Fruit fly (Drosophila melanogaster) whole organism, embryonic: ENCODE data around the gene mora.

Source experiments
- BEAF-32 ChIP-seq: fragments of 200-800 bp; sonication (Bioruptor generic); optimal IDR thresholded peaks from 3 replicates; lab custom pipeline; 2017; ENCODE audit warnings: missing biosample characterization, missing genetic modification characterization, mild to moderate bottlenecking, moderate library complexity, missing genetic modification reagents
- CG11456 ChIP-seq: fragments of 200-800 bp; sonication (Bioruptor generic); IDR thresholded peaks from 3 replicates; pipeline ENCODE4 v1.3.6; 2022; ENCODE audit warnings: missing biosample characterization, missing genetic modification characterization
- CG13287 ChIP-seq: fragments of 200-800 bp; sonication (Bioruptor generic); IDR thresholded peaks from 2 replicates; pipeline ENCODE4 v1.3.6; 2022; ENCODE audit warnings: missing biosample characterization, missing genetic modification characterization; ENCODE audit not compliant: partially characterized antibody
- CG13424 ChIP-seq: fragments of 200-800 bp; sonication (Bioruptor generic); optimal IDR thresholded peaks from 2 replicates; lab custom pipeline; 2019; ENCODE audit warnings: missing biosample characterization, mild to moderate bottlenecking, missing genetic modification characterization, moderate library complexity
- CG15514 ChIP-seq: fragments of 200-800 bp; sonication (Bioruptor generic); optimal IDR thresholded peaks from 3 replicates; lab custom pipeline; 2017; ENCODE audit warnings: missing biosample characterization, missing genetic modification characterization, mild to moderate bottlenecking, moderate library complexity, missing genetic modification reagents
- CG17802 ChIP-seq: fragments of 200-800 bp; sonication (Bioruptor generic); optimal IDR thresholded peaks from 2 replicates; lab custom pipeline; 2018; ENCODE audit warnings: missing biosample characterization, mild to moderate bottlenecking, missing genetic modification characterization, moderate library complexity
- CG17829 ChIP-seq: fragments of 200-800 bp; optimal IDR thresholded peaks from 2 replicates; lab custom pipeline; 2019; ENCODE audit warnings: missing biosample characterization, mild to moderate bottlenecking, missing genetic modification characterization, moderate library complexity
- CG31224 ChIP-seq: fragments of 200-800 bp; sonication (Bioruptor generic); IDR thresholded peaks from 2 replicates; pipeline ENCODE4 v1.3.6; 2022; ENCODE audit warnings: missing biosample characterization, missing genetic modification characterization
- CG34422 ChIP-seq: fragments of 200-800 bp; sonication (Bioruptor generic); IDR thresholded peaks from 3 replicates; pipeline ENCODE4 v1.3.6; 2022; ENCODE audit warnings: missing biosample characterization, missing genetic modification characterization
- CG3726 ChIP-seq: fragments of 200-800 bp; sonication (Bioruptor generic); IDR thresholded peaks from 3 replicates; pipeline ENCODE4, ENCODE4 v1.3.6; 2022; ENCODE audit warnings: missing biosample characterization, missing genetic modification characterization
- CG4360 ChIP-seq: fragments of 200-800 bp; sonication (Bioruptor generic); IDR thresholded peaks from 2 replicates; pipeline ENCODE4 v1.3.6; 2022; ENCODE audit warnings: missing biosample characterization, missing genetic modification characterization
- CG7839 ChIP-seq: fragments of 200-800 bp; sonication (Bioruptor generic); optimal IDR thresholded peaks from 3 replicates; lab custom pipeline; 2018; ENCODE audit warnings: missing biosample characterization, mild to moderate bottlenecking, missing genetic modification characterization, moderate library complexity
- CHES-1-like ChIP-seq: fragments of 200-800 bp; sonication (Bioruptor generic); optimal IDR thresholded peaks from 2 replicates; lab custom pipeline; 2016; ENCODE audit warnings: missing biosample characterization, missing genetic modification characterization
- Dfd ChIP-seq, 2 experiments: fragments of >200 bp; optimal IDR thresholded peaks; 2 replicates each; lab custom pipeline; 2017; ENCODE audit warnings: missing biosample characterization in 2 of 2, missing genetic modification characterization in 2 of 2
- Gug ChIP-seq: fragments of 200-800 bp; sonication (Bioruptor generic); IDR thresholded peaks from 4 replicates; pipeline ENCODE4 v1.3.6; 2022; ENCODE audit warnings: missing biosample characterization, missing genetic modification characterization
- HHEX ChIP-seq: fragments of 200-800 bp; sonication (Bioruptor generic); optimal IDR thresholded peaks from 3 replicates; lab custom pipeline; 2017; ENCODE audit warnings: missing biosample characterization, mild to moderate bottlenecking, missing genetic modification characterization, missing genetic modification reagents
- HLHmδ ChIP-seq: fragments of 200-800 bp; sonication (Bioruptor generic); optimal IDR thresholded peaks from 2 replicates; lab custom pipeline; 2018; ENCODE audit warnings: missing biosample characterization, mild to moderate bottlenecking, missing genetic modification characterization, moderate library complexity
- Hey ChIP-seq: fragments of 200-800 bp; sonication (Bioruptor generic); optimal IDR thresholded peaks from 3 replicates; lab custom pipeline; 2018; ENCODE audit warnings: missing biosample characterization, mild to moderate bottlenecking, missing genetic modification characterization
- Hr39 ChIP-seq: fragments of >200 bp; optimal IDR thresholded peaks from 2 replicates; lab custom pipeline; 2017
- MBD-R2 ChIP-seq: fragments of 200-800 bp; sonication (Bioruptor generic); IDR thresholded peaks from 2 replicates; pipeline ENCODE4 v1.3.6; 2022; ENCODE audit warnings: missing biosample characterization, missing genetic modification characterization
- Nf-YA ChIP-seq: fragments of 200-800 bp; sonication (Bioruptor generic); IDR thresholded peaks from 2 replicates; pipeline ENCODE4 v1.3.6; 2022; ENCODE audit warnings: missing biosample characterization, missing genetic modification characterization
- Poxn ChIP-seq: fragments of 200-800 bp; sonication (Bioruptor generic); IDR thresholded peaks from 2 replicates; pipeline ENCODE4 v1.3.6; 2022; ENCODE audit warnings: missing biosample characterization, missing genetic modification characterization
- ara ChIP-seq: fragments of 200-800 bp; sonication (Bioruptor generic); IDR thresholded peaks from 2 replicates; pipeline ENCODE4 v1.3.6; 2022; ENCODE audit warnings: missing biosample characterization, missing genetic modification characterization
- cas ChIP-seq: fragments of 200-800 bp; sonication (Bioruptor generic); IDR thresholded peaks from 2 replicates; pipeline ENCODE4 v1.3.6; 2022; ENCODE audit warnings: missing biosample characterization, missing genetic modification characterization
- corto ChIP-seq: fragments of 200-800 bp; sonication (Bioruptor generic); optimal IDR thresholded peaks from 2 replicates; lab custom pipeline; 2016; ENCODE audit warnings: missing biosample characterization, mild to moderate bottlenecking, missing genetic modification characterization, moderate library complexity
- gro ChIP-seq: fragments of 200-800 bp; sonication (Bioruptor generic); optimal IDR thresholded peaks from 2 replicates; lab custom pipeline; 2016; ENCODE audit warnings: missing biosample characterization, missing genetic modification characterization
- jumu ChIP-seq: fragments of 200-800 bp; sonication (Bioruptor generic); optimal IDR thresholded peaks from 3 replicates; lab custom pipeline; 2016; ENCODE audit warnings: missing biosample characterization, missing genetic modification characterization
- kah ChIP-seq: fragments of 200-800 bp; sonication (Bioruptor generic); optimal IDR thresholded peaks from 2 replicates; lab custom pipeline; 2018; ENCODE audit warnings: missing biosample characterization, mild to moderate bottlenecking, missing genetic modification characterization
- nerfin-1 ChIP-seq: fragments of 200-800 bp; sonication (Bioruptor generic); optimal IDR thresholded peaks from 3 replicates; lab custom pipeline; 2019; ENCODE audit warnings: missing biosample characterization, mild to moderate bottlenecking, missing genetic modification characterization, moderate library complexity
- nerfin-2 ChIP-seq: fragments of 200-800 bp; sonication (Bioruptor generic); IDR thresholded peaks from 2 replicates; pipeline ENCODE4 v1.3.6; 2022; ENCODE audit warnings: missing biosample characterization, missing genetic modification characterization; ENCODE audit not compliant: partially characterized antibody
- nom ChIP-seq: fragments of 200-800 bp; sonication (Bioruptor generic); optimal IDR thresholded peaks from 2 replicates; lab custom pipeline; 2017; ENCODE audit warnings: missing biosample characterization, missing genetic modification characterization, mild to moderate bottlenecking, moderate library complexity, missing genetic modification reagents
- pan ChIP-seq, 4 experiments: fragments of >200 bp in 3 of 4; fragments of 200-800 bp in 1 of 4; sonication (Bioruptor generic) in 1 of 4; optimal IDR thresholded peaks in 3 of 4; IDR thresholded peaks in 1 of 4; 2 replicates each; pipeline versions ENCODE4 v1.3.6 to Lab custom; 2017 to 2022; ENCODE audit warnings: missing biosample characterization in 2 of 4, missing genetic modification characterization in 2 of 4, mixed read lengths in 1 of 4
- pb ChIP-seq: fragments of 200-800 bp; sonication (Bioruptor generic); optimal IDR thresholded peaks from 3 replicates; lab custom pipeline; 2016; ENCODE audit warnings: missing biosample characterization, missing genetic modification characterization
- peb ChIP-seq: fragments of 200-800 bp; sonication (Bioruptor generic); IDR thresholded peaks from 2 replicates; pipeline ENCODE4 v1.3.6; 2022; ENCODE audit warnings: missing biosample characterization, missing genetic modification characterization
- phol ChIP-seq: fragments of 200-800 bp; sonication (Bioruptor generic); optimal IDR thresholded peaks from 3 replicates; lab custom pipeline; 2018; ENCODE audit warnings: missing biosample characterization, mild to moderate bottlenecking, missing genetic modification characterization, moderate library complexity
- prd ChIP-seq, 3 experiments: fragments of >200 bp in 2 of 3; fragments of 200-800 bp in 1 of 3; sonication (Bioruptor generic) in 1 of 3; optimal IDR thresholded peaks in 2 of 3; IDR thresholded peaks in 1 of 3; 2 replicates in 2 of 3; 3 replicates in 1 of 3; pipeline versions ENCODE4 v1.3.6 to Lab custom; 2017 to 2022; ENCODE audit warnings: missing biosample characterization in 1 of 3, missing genetic modification characterization in 1 of 3
- slbo ChIP-seq: fragments of 200-800 bp; sonication (Bioruptor generic); IDR thresholded peaks from 2 replicates; pipeline ENCODE4 v1.3.6; 2022; ENCODE audit warnings: missing biosample characterization, missing genetic modification characterization
- sna ChIP-seq: fragments of 200-800 bp; sonication (Bioruptor generic); IDR thresholded peaks from 2 replicates; pipeline ENCODE4 v1.3.6; 2022; ENCODE audit warnings: missing biosample characterization, missing genetic modification characterization; ENCODE audit not compliant: partially characterized antibody
- stwl ChIP-seq: fragments of 200-800 bp; sonication (Bioruptor generic); optimal IDR thresholded peaks from 3 replicates; lab custom pipeline; 2018; ENCODE audit warnings: missing biosample characterization, mild to moderate bottlenecking, missing genetic modification characterization, moderate library complexity
- tgo ChIP-seq: fragments of 200-800 bp; sonication (Bioruptor generic); IDR thresholded peaks from 3 replicates; pipeline ENCODE4 v1.3.6; 2022; ENCODE audit warnings: missing biosample characterization, missing genetic modification characterization
- tin ChIP-seq: fragments of 200-800 bp; sonication (Bioruptor generic); optimal IDR thresholded peaks from 3 replicates; lab custom pipeline; 2016; ENCODE audit warnings: missing biosample characterization, missing genetic modification characterization
- tll ChIP-seq, 2 experiments: fragments of 200-800 bp in 1 of 2; fragments of >200 bp in 1 of 2; sonication (Bioruptor generic) in 1 of 2; optimal IDR thresholded peaks; 2 replicates each; lab custom pipeline; 2017 to 2019; ENCODE audit warnings: missing biosample characterization in 2 of 2, missing genetic modification characterization in 2 of 2, mild to moderate bottlenecking in 1 of 2, moderate library complexity in 1 of 2
- tna ChIP-seq: fragments of 200-800 bp; sonication (Bioruptor generic); IDR thresholded peaks from 2 replicates; pipeline ENCODE4 v1.3.6; 2022; ENCODE audit warnings: missing biosample characterization, missing genetic modification characterization; ENCODE audit not compliant: partially characterized antibody

Gene mora

DNA sequence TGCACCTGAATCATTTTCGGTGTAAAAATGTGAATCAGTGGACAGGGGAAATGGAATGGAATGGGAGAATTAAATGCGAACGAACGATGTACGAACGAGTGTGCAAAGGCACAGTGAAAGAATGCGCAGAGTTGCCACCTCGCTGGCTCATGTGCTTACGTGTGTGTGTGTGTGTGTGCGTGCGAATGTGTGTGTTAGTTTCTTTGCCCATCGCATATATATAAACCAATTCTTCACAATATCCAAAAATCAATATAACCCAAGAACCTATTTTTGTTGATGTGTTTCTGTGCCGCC, 45.0 kb downstream of the mora start (continued):
- no peak for TF ChIP-seq CG7839 (tag; lab: Kevin White, UChicago)
- TF ChIP-seq, all 482 proteins: peak for 34

DNA sequence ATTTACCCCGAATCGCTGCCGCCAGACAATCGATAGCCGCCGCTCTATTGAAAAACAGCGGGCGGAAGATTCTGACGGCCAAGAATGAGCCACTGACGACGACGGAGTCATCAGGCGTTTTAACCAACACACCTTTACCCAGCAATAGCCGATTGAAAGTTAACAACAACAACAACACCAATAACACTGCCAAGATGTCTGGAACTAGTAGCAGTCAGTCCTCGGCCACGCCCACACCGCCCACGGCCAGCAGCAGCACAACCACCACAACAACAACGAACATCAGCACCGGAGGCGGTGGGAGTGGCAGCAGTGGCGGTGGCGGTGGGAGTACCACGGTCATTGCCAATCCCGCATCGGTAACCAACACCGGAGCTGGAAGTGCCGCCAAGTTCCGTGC, 45.8 kb downstream of the mora start:
- TF ChIP-seq pan (optimal IDR thresholded peaks at IDR 0.05; lab: Kevin White, UChicago) (no peak), pan (GFP tag; optimal IDR thresholded peaks at IDR 0.05 in 1 of 2, IDR thresholded peaks at IDR 0.05 in 1 of 2) (no peak), Dfd (GFP tag; optimal IDR thresholded peaks at IDR 0.05; lab: Kevin White, UChicago) (peak in 1 of 2 experiments; percentile 57), CG13424 (tag; lab: Kevin White, UChicago) (no peak), Poxn (GFP tag; lab: Robert Waterston, UW) (no peak), prd (optimal IDR thresholded peaks at IDR 0.05; lab: Kevin White, UChicago) (no peak), prd (GFP tag; IDR thresholded peaks at IDR 0.05; lab: Robert Waterston, UW) (0 out of 3 replicates have a peak, but pooled peaks have one; percentile 3), Hr39 (lab: Kevin White, UChicago) (no peak), CG4360 (GFP tag; lab: Robert Waterston, UW) (peak; percentile 49), CG17802 (tag; lab: Kevin White, UChicago) (no peak), tin (GFP tag; lab: Kevin White, UChicago) (no peak)

DNA sequence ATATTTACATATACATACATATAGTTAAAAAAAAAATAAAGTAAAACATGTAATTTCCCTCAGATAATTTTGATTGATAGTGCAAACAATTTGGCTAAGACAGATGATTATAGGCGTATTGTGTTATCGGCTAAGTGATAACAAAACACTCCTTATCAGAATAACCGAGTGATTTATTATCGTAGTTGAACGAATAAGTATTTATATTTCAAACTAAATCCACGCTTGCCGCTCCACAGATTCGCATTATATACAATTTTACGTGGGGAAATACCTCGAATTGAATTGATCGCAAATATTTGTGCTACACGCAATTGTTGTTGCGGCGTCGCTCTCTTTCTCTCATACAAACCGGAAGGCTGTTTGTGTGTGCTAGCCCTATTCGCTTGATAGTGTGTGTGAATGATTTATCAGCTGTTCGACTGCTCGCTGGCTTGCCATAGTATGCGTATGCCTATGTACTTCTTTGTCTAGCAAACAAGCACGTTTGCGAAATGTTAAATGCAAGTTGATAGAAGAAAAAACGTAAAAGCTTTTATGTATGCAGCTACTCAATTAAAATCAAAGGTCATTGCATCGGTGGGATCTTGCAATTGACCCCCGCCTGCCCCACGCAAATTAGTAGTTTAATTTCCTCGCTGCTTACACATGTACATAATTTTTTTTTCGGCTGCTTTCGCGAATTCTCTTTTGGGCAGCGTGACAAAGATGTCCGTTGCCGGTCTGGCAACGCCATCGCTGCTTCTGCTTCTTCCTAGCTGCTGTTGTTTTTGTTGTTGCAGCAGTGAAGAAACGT, 47.4 kb downstream of the mora start:
- TF ChIP-seq MBD-R2 (GFP tag; lab: Robert Waterston, UW) (no peak), Nf-YA (GFP tag; lab: Robert Waterston, UW) (no peak), cas (GFP tag; lab: Robert Waterston, UW) (no peak), gro (GFP tag; lab: Kevin White, UChicago) (no peak), jumu (GFP tag; lab: Kevin White, UChicago) (peak; percentile 12), HHEX (no peak), tll (GFP tag; optimal IDR thresholded peaks at IDR 0.05; lab: Kevin White, UChicago) (peak in 1 of 2 experiments; percentile 5), BEAF-32 (GFP tag; lab: Kevin White, UChicago) (peak; percentile 7), Hey (tag; lab: Kevin White, UChicago) (no peak), stwl (peak; percentile 19), CG31224 (GFP tag; lab: Robert Waterston, UW) (no peak), HLHmδ (no peak), peb (GFP tag; lab: Robert Waterston, UW) (no peak), nerfin-1 (tag; lab: Kevin White, UChicago) (peak; percentile 48), CG17829 (tag; lab: Kevin White, UChicago) (no peak), tna (GFP tag; lab: Robert Waterston, UW) (no peak), kah (GFP tag; lab: Kevin White, UChicago) (no peak), CG4360 (GFP tag; lab: Robert Waterston, UW) (peak; percentile 84), pb (GFP tag; lab: Kevin White, UChicago) (no peak), CG34422 (GFP tag; lab: Robert Waterston, UW) (peak; percentile 64; the same call in 1 of the 3 replicates), corto (GFP tag; lab: Kevin White, UChicago) (no peak), Gug (GFP tag; lab: Robert Waterston, UW) (peak; percentile 8; the same call in 1 of the 4 replicates), CG15514 (GFP tag; lab: Kevin White, UChicago) (peak; percentile 14), phol (tag; lab: Kevin White, UChicago) (peak; percentile 53), slbo (GFP tag; lab: Robert Waterston, UW) (no peak), CG3726 (GFP tag; lab: Robert Waterston, UW) (no peak), CHES-1-like (GFP tag; lab: Kevin White, UChicago) (peak; percentile 60), CG13287 (GFP tag; lab: Robert Waterston, UW) (peak; percentile 12; the same call in 1 of the 2 replicates), nom (GFP tag; lab: Kevin White, UChicago) (peak; percentile 0), CG11456 (GFP tag; lab: Robert Waterston, UW) (no peak), nerfin-2 (no peak), ara (0 out of 2 replicates have a peak, but pooled peaks have one; percentile 23), Dfd (GFP tag; optimal IDR thresholded peaks at IDR 0.05; lab: Kevin White, UChicago) (no peak), tgo (GFP tag; lab: Robert Waterston, UW) (0 out of 3 replicates have a peak, but pooled peaks have one; percentile 17), sna (0 out of 2 replicates have a peak, but pooled peaks have one; percentile 18)
